Worm (Caenorhabditis elegans) whole organism, L1 larva: ENCODE results near the gene C31B8.12.

Experiments
- lin-13 ChIP-seq: fragments of 150-350 bp; optimal IDR thresholded peaks from 2 replicates; lab custom pipeline; 2014; ENCODE audit warnings: missing biosample characterization, missing genetic modification reagents, missing genetic modification characterization
- lin-39 ChIP-seq: fragments of 150-350 bp; optimal IDR thresholded peaks from 2 replicates; lab custom pipeline; 2014; ENCODE audit warnings: missing biosample characterization, missing genetic modification reagents, missing genetic modification characterization
- nhr-11 ChIP-seq: fragments of 150-350 bp; optimal IDR thresholded peaks from 2 replicates; lab custom pipeline; 2014; ENCODE audit warnings: missing biosample characterization, missing genetic modification characterization
- nhr-28 ChIP-seq: fragments of 150-350 bp; optimal IDR thresholded peaks from 2 replicates; lab custom pipeline; 2014; ENCODE audit warnings: missing biosample characterization, missing genetic modification characterization

ce11 chrV:2971307-2971999 lies 44.0 kb upstream of the C31B8.12 start, which contains the start of gene srw-129:
- no peak for TF ChIP-seq lin-13
- TF ChIP-seq nhr-28 (tag; lab: Kevin White, UChicago): no peak
- no peak for TF ChIP-seq nhr-11
- no peak for TF ChIP-seq lin-39 (tag; lab: Kevin White, UChicago)
